Worm (Caenorhabditis elegans) whole organism, young adult: ENCODE data around the gene srr-8.

Experiments used
- aptf-3 ChIP-seq: fragments of 200-800 bp; sonication (Bioruptor generic); IDR thresholded peaks from 2 replicates; pipeline ENCODE4 v1.3.6; 2022; ENCODE audit warnings: missing genetic modification characterization, missing compliant biosample characterization
- attf-5 ChIP-seq: fragments of 200-800 bp; sonication (Bioruptor generic); optimal IDR thresholded peaks from 2 replicates; lab custom pipeline; 2018; ENCODE audit warnings: mild to moderate bottlenecking, missing genetic modification characterization, missing compliant biosample characterization
- efl-1 ChIP-seq: fragments of 150-350 bp; optimal IDR thresholded peaks from 2 replicates; lab custom pipeline; 2014; ENCODE audit warnings: missing biosample characterization, missing genetic modification reagents, missing genetic modification characterization
- lin-35 ChIP-seq, 3 experiments: fragments of 150-350 bp in 2 of 3; sonication (generic microtip) in 1 of 3; optimal IDR thresholded peaks; 2 replicates each; lab custom pipeline; 2014 to 2018; ENCODE audit warnings: missing biosample characterization in 3 of 3, missing genetic modification characterization in 3 of 3, missing genetic modification reagents in 3 of 3
- pha-4 ChIP-seq: fragments of 150-350 bp; sonication (generic microtip); optimal IDR thresholded peaks from 2 replicates; lab custom pipeline; 2014; ENCODE audit warnings: missing biosample characterization, missing genetic modification reagents, missing genetic modification characterization
- xnd-1 ChIP-seq: sonication (generic microtip); optimal IDR thresholded peaks from 2 replicates; lab custom pipeline; 2016; ENCODE audit warnings: missing genotype, missing genetic modification reagents, missing genetic modification characterization, missing compliant biosample characterization
- ztf-28 ChIP-seq: fragments of 200-800 bp; sonication (Bioruptor generic); IDR thresholded peaks from 2 replicates; pipeline ENCODE4 v1.3.6; 2022; ENCODE audit warnings: missing genetic modification reagents, missing genetic modification characterization, missing compliant biosample characterization

ce11 chrV:4979060-4979459, 22.4 kb upstream of the srr-8 start, which contains the start of gene srsx-11:
- TF ChIP-seq lin-35 (GFP tag; optimal IDR thresholded peaks at IDR 0.05; lab: Kevin White, UChicago) (no peak), attf-5 (GFP tag; lab: Kevin White, UChicago) (no peak), pha-4 (tag; lab: Kevin White, UChicago) (no peak), efl-1 (no peak), ztf-28 (GFP tag; lab: Robert Waterston, UW) (no peak), xnd-1 (no peak), aptf-3 (GFP tag; lab: Robert Waterston, UW) (no peak)
